Worm (Caenorhabditis elegans) whole organism, mixed stage, embryonic: Measurements from ENCODE around the gene F23F1.2.

ENCODE experiments used
- M03D4.4 ChIP-seq: sonication (generic microtip); optimal IDR thresholded peaks from 2 replicates; lab custom pipeline; 2017; ENCODE audit warnings: mild to moderate bottlenecking, missing genetic modification characterization, missing compliant biosample characterization
- elt-1 ChIP-seq: sonication (generic microtip); optimal IDR thresholded peaks from 2 replicates; lab custom pipeline; 2017; ENCODE audit warnings: missing genetic modification characterization, mild to moderate bottlenecking, missing compliant biosample characterization, antibody characterized with exemption, moderate library complexity, borderline replicate concordance; ENCODE audit not compliant: insufficient read depth
- mls-2 ChIP-seq: sonication (generic microtip); optimal IDR thresholded peaks from 2 replicates; lab custom pipeline; 2016; ENCODE audit warnings: mild to moderate bottlenecking, missing genetic modification characterization, moderate library complexity, missing compliant biosample characterization
- nhr-28 ChIP-seq: fragments of 150-350 bp; optimal IDR thresholded peaks from 2 replicates; lab custom pipeline; 2014; ENCODE audit warnings: missing biosample characterization, missing genetic modification characterization
- pha-4 ChIP-seq: fragments of 150-350 bp; optimal IDR thresholded peaks from 2 replicates; lab custom pipeline; 2018; ENCODE audit warnings: missing biosample characterization, missing genetic modification reagents, missing genetic modification characterization
- unc-120 ChIP-seq: sonication (generic microtip); optimal IDR thresholded peaks from 2 replicates; lab custom pipeline; 2017; ENCODE audit warnings: missing genetic modification characterization, missing compliant biosample characterization; ENCODE audit not compliant: poor library complexity, severe bottlenecking

DNA sequence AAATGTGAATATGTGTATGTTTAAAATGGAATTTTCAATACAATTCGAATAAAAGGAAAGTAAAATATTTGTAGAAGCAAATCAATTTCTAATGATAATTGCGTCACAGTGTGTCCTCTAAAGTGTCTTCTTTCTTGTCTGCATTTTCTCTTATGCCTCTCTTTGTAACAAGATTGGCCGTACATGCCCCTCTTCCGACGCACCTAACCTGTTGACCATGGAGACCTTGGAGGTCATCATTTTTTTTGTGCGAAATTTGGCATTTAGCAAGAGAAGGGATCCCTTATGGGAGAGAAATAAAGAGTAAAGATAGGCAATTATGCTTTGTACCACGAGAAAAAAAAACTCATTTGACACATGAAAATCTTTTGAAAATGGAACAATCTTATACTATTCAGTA is 5.7 kb upstream of the F23F1.2 start, which contains the start of gene F23F1.4:
- TF ChIP-seq pha-4 (tag; lab: Kevin White, UChicago) (no peak), elt-1 (tag; lab: Kevin White, UChicago) (no peak), nhr-28 (no peak), unc-120 (tag; lab: Kevin White, UChicago) (no peak), M03D4.4 (tag; lab: Kevin White, UChicago) (no peak), mls-2 (tag; lab: Kevin White, UChicago) (no peak)
